Worm (Caenorhabditis elegans) whole organism, L4 larva: ENCODE measurements around the gene clec-7.
"Not testable (repeated sequence)": the region's sequence is repeated elsewhere in the genome, so short reads cannot be mapped to it uniquely, and the experiment has no call there.

ENCODE experiments used
- D1046.2 ChIP-seq: fragments of 200-800 bp; sonication (Bioruptor generic); IDR thresholded peaks from 2 replicates; pipeline ENCODE4 v1.3.6; 2022; ENCODE audit warnings: missing genetic modification characterization, missing compliant biosample characterization
- T20F7.1 ChIP-seq: fragments of 200-800 bp; sonication (Bioruptor generic); optimal IDR thresholded peaks from 2 replicates; lab custom pipeline; 2018; ENCODE audit warnings: mild to moderate bottlenecking, missing genetic modification characterization, missing compliant biosample characterization
- Y48G9A.11 ChIP-seq: fragments of 200-800 bp; sonication (Bioruptor generic); IDR thresholded peaks from 2 replicates; pipeline ENCODE4 v1.3.6; 2022; ENCODE audit warnings: missing genetic modification reagents, missing genetic modification characterization, missing compliant biosample characterization
- Y5F2A.4 ChIP-seq: fragments of 200-800 bp; sonication (Bioruptor generic); optimal IDR thresholded peaks from 2 replicates; lab custom pipeline; 2018; ENCODE audit warnings: mild to moderate bottlenecking, missing genetic modification characterization, missing compliant biosample characterization
- Y75B8A.6 ChIP-seq: fragments of 200-800 bp; sonication (Bioruptor generic); IDR thresholded peaks from 2 replicates; pipeline ENCODE4 v1.3.6; 2022; ENCODE audit warnings: missing genetic modification reagents, missing genetic modification characterization, missing compliant biosample characterization
- aha-1 ChIP-seq: fragments of 150-350 bp; peaks from one replicate; lab custom pipeline; 2014; ENCODE audit warnings: missing biosample characterization, missing genetic modification characterization
- arid-1 ChIP-seq: fragments of 200-800 bp; sonication (Bioruptor generic); conservative IDR thresholded peaks from 2 replicates; pipeline ENCODE4 v1.3.6; 2022; ENCODE audit warnings: missing genetic modification reagents, missing genetic modification characterization, missing compliant biosample characterization
- attf-4 ChIP-seq: sonication (generic microtip); optimal IDR thresholded peaks from 3 replicates; lab custom pipeline; 2017; ENCODE audit warnings: missing biosample characterization, missing genetic modification characterization
- ceh-20 ChIP-seq: fragments of 200-800 bp; sonication (Bioruptor generic); IDR thresholded peaks from 2 replicates; pipeline ENCODE4 v1.3.6; 2022; ENCODE audit warnings: missing genetic modification reagents, missing genetic modification characterization, missing compliant biosample characterization
- ceh-28 ChIP-seq: fragments of 150-350 bp; optimal IDR thresholded peaks from 2 replicates; lab custom pipeline; 2014; ENCODE audit warnings: missing biosample characterization, missing genetic modification reagents, missing genetic modification characterization
- ceh-44 ChIP-seq: fragments of 200-800 bp; sonication (Bioruptor generic); IDR thresholded peaks from 2 replicates; pipeline ENCODE4 v1.3.6; 2022; ENCODE audit warnings: missing genetic modification reagents, missing genetic modification characterization, missing compliant biosample characterization
- ceh-62 ChIP-seq: sonication (generic microtip); optimal IDR thresholded peaks from 2 replicates; lab custom pipeline; 2017; ENCODE audit warnings: missing biosample characterization, missing genetic modification characterization
- daf-16 ChIP-seq, 3 experiments: sonication (generic microtip); optimal IDR thresholded peaks; 2 replicates each; lab custom pipeline; 2016 to 2017; ENCODE audit warnings: missing genetic modification characterization in 3 of 3, missing genetic modification reagents in 3 of 3, mild to moderate bottlenecking in 2 of 3, missing compliant biosample characterization in 2 of 3, missing biosample characterization in 1 of 3, moderate library complexity in 1 of 3
- dmd-8 ChIP-seq: fragments of 200-800 bp; sonication (Bioruptor generic); IDR thresholded peaks from 2 replicates; pipeline ENCODE4 v1.3.6; 2022; ENCODE audit warnings: missing genetic modification characterization, missing compliant biosample characterization
- dmd-9 ChIP-seq: fragments of 200-800 bp; sonication (Bioruptor generic); IDR thresholded peaks from 2 replicates; pipeline ENCODE4 v1.3.6; 2022; ENCODE audit warnings: missing genetic modification reagents, missing genetic modification characterization, missing compliant biosample characterization
- gei-8 ChIP-seq: fragments of 200-800 bp; sonication (Bioruptor generic); optimal IDR thresholded peaks from 2 replicates; lab custom pipeline; 2018; ENCODE audit warnings: mild to moderate bottlenecking, missing genetic modification characterization, missing compliant biosample characterization
- hif-1 ChIP-seq, 2 experiments: sonication (generic microtip); optimal IDR thresholded peaks; 2 replicates each; lab custom pipeline; 2016 to 2017; ENCODE audit warnings: missing compliant biosample characterization in 2 of 2, missing genetic modification characterization in 2 of 2, missing genetic modification reagents in 2 of 2, missing genotype in 2 of 2, mild to moderate bottlenecking in 1 of 2
- hmg-1.1 ChIP-seq: fragments of 200-800 bp; sonication (Bioruptor generic); IDR thresholded peaks from 2 replicates; pipeline ENCODE4 v1.3.6; 2022; ENCODE audit warnings: missing genetic modification reagents, missing genetic modification characterization, missing compliant biosample characterization
- jun-1 ChIP-seq: fragments of 150-350 bp; optimal IDR thresholded peaks from 2 replicates; lab custom pipeline; 2014; ENCODE audit warnings: missing biosample characterization, missing genetic modification reagents, missing genetic modification characterization
- lim-7 ChIP-seq: fragments of 200-800 bp; sonication (Bioruptor generic); IDR thresholded peaks from 2 replicates; pipeline ENCODE4 v1.3.6; 2022; ENCODE audit warnings: missing genetic modification characterization, missing compliant biosample characterization
- lin-1 ChIP-seq: fragments of 200-800 bp; sonication (Bioruptor generic); IDR thresholded peaks from 2 replicates; pipeline ENCODE4 v1.3.6; 2022; ENCODE audit warnings: missing genetic modification reagents, missing genetic modification characterization, missing compliant biosample characterization
- lin-15B ChIP-seq: fragments of 150-350 bp; sonication (generic microtip); optimal IDR thresholded peaks from 3 replicates; lab custom pipeline; 2014; ENCODE audit warnings: missing biosample characterization, missing genetic modification characterization
- lin-29 ChIP-seq: fragments of 200-800 bp; sonication (Bioruptor generic); IDR thresholded peaks from 2 replicates; pipeline ENCODE4 v1.3.6; 2022; ENCODE audit warnings: missing genetic modification reagents, missing genetic modification characterization, missing compliant biosample characterization
- lsy-2 ChIP-seq, 2 experiments: fragments of 150-350 bp in 1 of 2; sonication (generic microtip) in 1 of 2; optimal IDR thresholded peaks; 2 replicates each; lab custom pipeline; 2014 to 2017; ENCODE audit warnings: missing biosample characterization in 2 of 2, missing genetic modification characterization in 2 of 2
- madf-5 ChIP-seq, 2 experiments: fragments of 200-800 bp; sonication (Bioruptor generic); IDR thresholded peaks; 2 replicates each; pipeline ENCODE4 v1.3.6; 2022; ENCODE audit warnings: missing compliant biosample characterization in 2 of 2, missing genetic modification characterization in 2 of 2
- madf-9 ChIP-seq: fragments of 200-800 bp; sonication (Bioruptor generic); conservative IDR thresholded peaks from 2 replicates; pipeline ENCODE4 v1.3.6; 2022; ENCODE audit warnings: missing genetic modification reagents, missing genetic modification characterization, missing compliant biosample characterization
- mep-1 ChIP-seq: fragments of 150-350 bp; sonication (generic microtip); optimal IDR thresholded peaks from 3 replicates; lab custom pipeline; 2014; ENCODE audit warnings: missing biosample characterization, missing genetic modification characterization
- nhr-102 ChIP-seq: sonication (generic microtip); optimal IDR thresholded peaks from 2 replicates; lab custom pipeline; 2016; ENCODE audit warnings: mild to moderate bottlenecking, missing genetic modification characterization, moderate library complexity, missing compliant biosample characterization
- nhr-25 ChIP-seq: sonication (generic microtip); optimal IDR thresholded peaks from 2 replicates; lab custom pipeline; 2017; ENCODE audit warnings: missing genetic modification characterization, mild to moderate bottlenecking, missing compliant biosample characterization, antibody characterized with exemption, moderate library complexity, borderline replicate concordance; ENCODE audit not compliant: insufficient read depth
- nhr-42 ChIP-seq: fragments of 200-800 bp; sonication (Bioruptor generic); IDR thresholded peaks from 2 replicates; pipeline ENCODE4 v1.3.6; 2022; ENCODE audit warnings: missing genetic modification characterization, missing compliant biosample characterization
- nhr-48 ChIP-seq: sonication (generic microtip); optimal IDR thresholded peaks from 2 replicates; lab custom pipeline; 2016; ENCODE audit warnings: mild to moderate bottlenecking, missing genetic modification characterization, missing compliant biosample characterization
- nhr-6 ChIP-seq: fragments of 150-350 bp; optimal IDR thresholded peaks from 2 replicates; lab custom pipeline; 2014; ENCODE audit warnings: missing biosample characterization, missing genetic modification characterization
- rbr-2 ChIP-seq: sonication (generic microtip); optimal IDR thresholded peaks from 2 replicates; lab custom pipeline; 2016; ENCODE audit warnings: missing genotype, missing genetic modification characterization, missing compliant biosample characterization
- saeg-2 ChIP-seq: fragments of 200-800 bp; sonication (Bioruptor generic); IDR thresholded peaks from 2 replicates; pipeline ENCODE4 v1.3.6; 2022; ENCODE audit warnings: missing genetic modification reagents, missing genetic modification characterization, missing compliant biosample characterization
- snpc-4 ChIP-seq: fragments of 150-350 bp; optimal IDR thresholded peaks from 2 replicates; lab custom pipeline; 2014; ENCODE audit warnings: missing biosample characterization, missing genetic modification characterization
- spr-3 ChIP-seq: fragments of 200-800 bp; sonication (Bioruptor generic); optimal IDR thresholded peaks from 2 replicates; lab custom pipeline; 2018; ENCODE audit warnings: mild to moderate bottlenecking, missing genetic modification characterization, missing compliant biosample characterization
- tag-97 ChIP-seq: fragments of 200-800 bp; sonication (Bioruptor generic); IDR thresholded peaks from 2 replicates; pipeline ENCODE4 v1.3.6; 2022; ENCODE audit warnings: missing genetic modification characterization, missing compliant biosample characterization
- unc-62 ChIP-seq, 3 experiments: fragments of 150-350 bp in 1 of 3; sonication (generic microtip); optimal IDR thresholded peaks in 2 of 3; peaks in 1 of 3; 1 replicate in 1 of 3; 2 replicates in 2 of 3; lab custom pipeline; 2014 to 2017; ENCODE audit warnings: missing biosample characterization in 3 of 3, missing genetic modification characterization in 3 of 3, missing genetic modification reagents in 3 of 3, missing genotype in 1 of 3
- vab-7 ChIP-seq: fragments of 200-800 bp; sonication (Bioruptor generic); IDR thresholded peaks from 2 replicates; pipeline ENCODE4 v1.3.6; 2022; ENCODE audit warnings: missing genetic modification reagents, missing genetic modification characterization, missing compliant biosample characterization
- zag-1 ChIP-seq: fragments of 150-350 bp; optimal IDR thresholded peaks from 2 replicates; lab custom pipeline; 2014; ENCODE audit warnings: missing biosample characterization, missing genetic modification characterization
- zfp-3 ChIP-seq: fragments of 200-800 bp; sonication (Bioruptor generic); conservative IDR thresholded peaks from 2 replicates; pipeline ENCODE4 v1.3.6; 2022; ENCODE audit warnings: missing genetic modification reagents, missing genetic modification characterization, missing compliant biosample characterization
- zip-11 ChIP-seq: fragments of 200-800 bp; sonication (Bioruptor generic); IDR thresholded peaks from 2 replicates; pipeline ENCODE4 v1.3.6; 2022; ENCODE audit warnings: missing genetic modification characterization, missing compliant biosample characterization

clec-7 gene

ce11 chrV:7330868-7331267 lies 2.7 kb downstream of the clec-7 start, which contains the start of gene F10G2.2:
TSS of gene F10G2.2 (plus strand) at chrV:7331168.
- TF ChIP-seq mep-1 (tag; lab: Kevin White, UChicago) (no peak), nhr-25 (tag; lab: Kevin White, UChicago) (no peak), nhr-6 (tag; lab: Kevin White, UChicago) (no peak), tag-97 (no peak), jun-1 (no peak), rbr-2 (no peak), nhr-42 (GFP tag; lab: Robert Waterston, UW) (no peak), nhr-48 (no peak), madf-5 (GFP tag; IDR thresholded peaks at IDR 0.05; lab: Robert Waterston, UW) (no peak), daf-16 (GFP tag; optimal IDR thresholded peaks at IDR 0.05; lab: Kevin White, UChicago) (no peak), daf-16 (tag; optimal IDR thresholded peaks at IDR 0.05; lab: Kevin White, UChicago) (no peak), gei-8 (no peak), nhr-102 (tag; lab: Kevin White, UChicago) (no peak), Y48G9A.11 (GFP tag; lab: Robert Waterston, UW) (no peak), D1046.2 (GFP tag; lab: Robert Waterston, UW) (no peak), lsy-2 (tag; optimal IDR thresholded peaks at IDR 0.05; lab: Kevin White, UChicago) (no peak), ceh-62 (tag; lab: Kevin White, UChicago) (no peak), zip-11 (GFP tag; lab: Robert Waterston, UW) (no peak), zag-1 (tag; lab: Kevin White, UChicago) (no peak), vab-7 (GFP tag; lab: Robert Waterston, UW) (no peak)

- no peak for TF ChIP-seq hmg-1.1 (GFP tag; lab: Robert Waterston, UW)
- peak in 1 of 2 experiments; percentile 43 for TF ChIP-seq unc-62 (GFP tag; optimal IDR thresholded peaks at IDR 0.05 in 1 of 2; lab: Kevin White, UChicago)
- no peak for TF ChIP-seq unc-62 (tag; optimal IDR thresholded peaks at IDR 0.05; lab: Kevin White, UChicago)
- TF ChIP-seq ceh-28 (tag; lab: Kevin White, UChicago): no peak
- no peak for TF ChIP-seq T20F7.1
- no peak for TF ChIP-seq dmd-8 (GFP tag; lab: Robert Waterston, UW)
- no peak for TF ChIP-seq dmd-9 (GFP tag; lab: Robert Waterston, UW)
- peak; percentile 72 for TF ChIP-seq aha-1 (tag; lab: Kevin White, UChicago)
- no peak for TF ChIP-seq ceh-20 (GFP tag; lab: Robert Waterston, UW)
- TF ChIP-seq nhr-48: no peak
- no peak for TF ChIP-seq zfp-3 (GFP tag; lab: Robert Waterston, UW)
- no peak for TF ChIP-seq ceh-44 (GFP tag; lab: Robert Waterston, UW)
These were observed 4.1 kb downstream of the clec-7 start, which contains the start of gene F10G2.1 for ce11 chrV:7332253-7332652. TSS of gene F10G2.1 (plus strand) at chrV:7332553.

ce11 chrV:7337218-7337617 lies 9.0 kb downstream of the clec-7 start, which contains the start of gene F10G2.7:
TSS of gene F10G2.7 (minus strand) at chrV:7337318.
- not testable (repeated sequence) for TF ChIP-seq saeg-2, hmg-1.1, lim-7 (GFP tag; lab: Robert Waterston, UW)

ce11 chrV:7339831-7340230 lies 11.6 kb downstream of the clec-7 start, which contains the start of gene srh-187:
TSS of gene srh-187 (minus strand) at chrV:7339931.
- no peak for TF ChIP-seq Y5F2A.4 (GFP tag; lab: Kevin White, UChicago)
- no peak for TF ChIP-seq Y75B8A.6 (GFP tag; lab: Robert Waterston, UW)
- no peak for TF ChIP-seq hmg-1.1 (GFP tag; lab: Robert Waterston, UW)
- no peak for TF ChIP-seq saeg-2 (GFP tag; lab: Robert Waterston, UW)
- TF ChIP-seq lin-1 (GFP tag; lab: Robert Waterston, UW): no peak
- no peak for TF ChIP-seq snpc-4
- TF ChIP-seq lin-15B (tag; lab: Kevin White, UChicago): no peak
- TF ChIP-seq spr-3 (GFP tag; lab: Kevin White, UChicago): no peak
- TF ChIP-seq arid-1: no peak
- TF ChIP-seq ceh-44 (GFP tag; lab: Robert Waterston, UW): no peak
- no peak for TF ChIP-seq dmd-8 (GFP tag; lab: Robert Waterston, UW)
- no peak for TF ChIP-seq nhr-102 (tag; lab: Kevin White, UChicago)
- no peak for TF ChIP-seq lin-29 (GFP tag; lab: Robert Waterston, UW)
- no peak for TF ChIP-seq attf-4
- TF ChIP-seq madf-9 (GFP tag; lab: Robert Waterston, UW): no peak
- TF ChIP-seq zag-1 (tag; lab: Kevin White, UChicago): no peak
- no peak for TF ChIP-seq hif-1 (tag; optimal IDR thresholded peaks at IDR 0.05; lab: Kevin White, UChicago)
